Worm (Caenorhabditis elegans): ENCODE measurements around the gene Y77E11A.7.

DNA sequence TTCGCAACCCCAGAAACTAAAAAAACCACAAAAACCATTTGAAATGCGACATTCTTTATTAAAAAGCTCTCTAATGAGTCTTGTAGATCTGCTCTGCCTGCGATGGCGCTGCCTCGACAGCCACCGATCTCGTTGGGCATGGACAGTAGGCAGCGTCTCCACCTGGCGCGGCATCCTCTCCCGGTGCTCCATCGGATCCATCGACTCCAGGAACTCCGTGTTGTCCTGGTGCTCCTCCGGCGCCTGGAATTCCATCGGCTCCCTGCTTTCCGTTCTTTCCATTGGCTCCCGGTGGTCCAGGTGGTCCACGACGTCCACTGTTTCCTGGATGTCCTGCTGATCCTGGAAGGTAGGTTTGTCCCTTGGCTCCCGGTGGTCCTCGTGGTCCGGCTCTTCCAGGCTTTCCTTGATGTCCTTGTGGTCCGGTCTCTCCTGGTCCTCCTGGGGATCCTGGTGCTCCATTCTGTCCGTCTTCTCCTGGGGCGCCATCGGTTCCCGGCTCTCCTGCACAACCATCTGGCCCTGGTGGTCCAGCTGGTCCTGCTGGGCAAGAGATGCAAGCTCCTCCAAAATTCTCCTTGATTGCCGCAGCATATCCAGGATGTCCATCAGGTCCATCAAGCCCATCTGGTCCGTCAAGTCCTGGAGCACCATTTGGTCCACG, 40.3 kb upstream of the Y77E11A.7 start:
- TF ChIP-seq fkh-3 (tag; optimal IDR thresholded peaks at IDR 0.05), result no peak
- TF ChIP-seq C17E4.6 (GFP tag; IDR thresholded peaks at IDR 0.05), result no peak
